Worm (Caenorhabditis elegans): ENCODE data around the gene C07G2.5.

Gene C07G2.5

DNA sequence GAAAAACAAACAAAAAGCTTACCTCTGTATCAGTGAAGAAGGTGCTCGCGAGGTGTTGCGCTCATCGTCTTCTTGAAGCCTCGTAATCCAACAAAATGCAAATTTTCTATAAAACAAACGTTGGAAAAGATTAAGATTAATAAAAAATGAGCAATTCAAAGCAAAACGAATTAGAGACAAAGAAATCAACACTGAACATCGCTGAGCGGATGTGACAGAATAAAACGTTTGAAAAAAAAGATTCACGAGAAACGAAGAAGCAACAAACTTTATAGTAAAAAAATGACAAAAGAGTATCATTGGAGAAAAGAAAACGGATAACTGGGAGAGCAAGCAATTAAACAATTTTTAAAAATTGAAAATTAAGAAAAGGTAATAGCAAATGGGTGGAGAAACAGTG, at the start of gene C07G2.5, which contains the start of gene atf-7:
Gene C07G2.5, minus strand, starts transcription at position 101 of the 400 bp plus-strand sequence.
Gene atf-7, minus strand, starts transcription at position 108 of the 400 bp plus-strand sequence.
- TF ChIP-seq W03F9.2 (tag; optimal IDR thresholded peaks at IDR 0.05), result no peak
- TF ChIP-seq him-1 (tag; optimal IDR thresholded peaks at IDR 0.05), result no peak
- TF ChIP-seq dao-5 (tag; optimal IDR thresholded peaks at IDR 0.05), result no peak

DNA sequence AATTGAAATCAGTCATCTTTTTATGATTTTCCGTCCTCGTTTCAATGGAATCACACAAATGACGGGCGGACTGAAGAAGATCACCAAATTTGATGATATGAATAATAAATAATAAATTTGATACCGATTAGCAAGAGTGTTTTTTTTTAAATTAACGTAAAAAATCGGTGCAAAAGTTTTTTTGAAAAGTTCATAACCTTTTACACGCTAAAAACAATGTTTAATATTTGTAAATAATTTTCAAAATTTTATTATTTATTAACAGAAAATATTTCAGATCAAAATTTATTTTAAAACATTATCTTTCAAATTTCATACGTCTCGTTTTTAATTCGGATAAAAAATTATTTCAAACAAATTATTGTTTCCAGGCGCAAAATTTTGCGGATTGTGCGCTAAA, 46.1 kb upstream of the C07G2.5 start, which contains the start of gene M88.3:
Gene M88.3, minus strand, starts transcription at position 101 of the 400 bp plus-strand sequence.
- TF ChIP-seq W03F9.2 (tag; optimal IDR thresholded peaks at IDR 0.05) (no peak), dao-5 (tag; optimal IDR thresholded peaks at IDR 0.05) (no peak), him-1 (tag; optimal IDR thresholded peaks at IDR 0.05) (no peak)

DNA sequence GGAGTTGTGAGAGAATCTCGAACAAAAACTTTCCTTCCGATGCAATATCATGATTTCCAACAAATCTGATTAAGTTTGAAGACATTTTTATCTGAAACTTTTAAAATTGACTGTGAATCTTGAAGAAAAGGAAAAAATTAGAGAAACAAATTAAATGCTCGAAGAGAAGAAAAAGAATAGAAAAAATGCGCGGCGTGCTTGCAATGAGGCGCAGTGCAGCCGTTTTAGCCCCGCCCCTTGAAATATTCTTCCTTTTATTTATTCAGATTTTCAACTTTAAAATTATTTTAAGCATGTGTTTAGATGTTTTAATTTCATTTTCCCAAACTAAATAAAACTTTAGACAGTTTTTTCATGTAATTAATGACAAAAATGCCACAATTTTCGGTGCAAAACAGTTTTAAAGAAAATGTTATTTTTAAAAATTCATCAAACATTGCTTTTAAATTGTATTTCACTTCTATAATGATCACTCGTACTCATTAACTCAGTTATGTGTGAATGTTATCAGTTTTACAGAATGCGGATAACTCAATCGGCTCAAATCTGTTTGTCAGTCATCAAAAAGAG, 43.6 kb upstream of the C07G2.5 start, which contains the start of the genes mrps-34 and cisd-3.1:
Gene mrps-34, minus strand, starts transcription at position 91 of the 570 bp plus-strand sequence.
Gene cisd-3.1, plus strand, starts transcription at position 520 of the 570 bp plus-strand sequence.
- no peak for TF ChIP-seq W03F9.2 (tag; optimal IDR thresholded peaks at IDR 0.05)
- TF ChIP-seq dao-5 (tag; optimal IDR thresholded peaks at IDR 0.05), result no peak
- no peak for TF ChIP-seq him-1 (tag; optimal IDR thresholded peaks at IDR 0.05)

DNA sequence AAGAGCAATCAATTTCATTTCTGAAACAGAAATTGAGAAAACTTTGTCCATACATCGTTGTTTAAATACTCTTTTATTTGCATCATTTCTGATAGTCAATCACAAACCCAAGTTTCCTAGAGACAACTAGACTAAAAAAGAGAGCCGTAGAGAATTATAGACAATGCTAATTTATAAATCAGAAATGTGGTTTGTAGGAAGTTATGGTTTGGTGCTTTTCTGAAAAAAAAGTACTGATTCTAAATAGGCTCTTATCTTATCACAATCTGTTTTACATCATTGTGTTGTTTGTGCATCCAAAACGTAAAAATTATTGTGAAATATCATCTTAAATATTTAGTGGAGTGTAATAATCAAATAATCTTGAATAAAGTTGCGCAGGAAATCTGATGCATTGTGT, 41.8 kb upstream of the C07G2.5 start, which contains the start of gene ugt-62:
Gene ugt-62, minus strand, starts transcription at position 20 of the 400 bp plus-strand sequence.
- TF ChIP-seq W03F9.2 (tag; optimal IDR thresholded peaks at IDR 0.05) (no peak), him-1 (tag; optimal IDR thresholded peaks at IDR 0.05) (no peak), dao-5 (tag; optimal IDR thresholded peaks at IDR 0.05) (no peak)

DNA sequence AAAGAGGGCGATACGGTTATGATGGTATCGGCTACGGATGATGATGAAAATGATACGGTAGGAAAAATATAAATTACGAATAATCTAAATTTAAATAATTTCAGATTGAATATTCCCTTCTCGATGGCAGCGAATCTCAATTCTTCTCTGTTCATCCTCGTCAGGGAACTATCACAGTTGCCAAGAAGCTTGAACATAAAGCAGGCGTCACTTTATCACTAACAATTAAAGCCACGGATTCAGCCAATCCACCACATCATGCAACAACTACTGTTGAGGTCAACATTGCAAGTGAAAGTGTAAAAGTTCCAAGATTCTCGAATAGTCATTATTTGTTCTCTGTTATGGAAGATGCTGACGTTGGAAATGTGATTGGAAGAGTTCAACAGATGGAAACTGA, 32.1 kb upstream of the C07G2.5 start:
- TF ChIP-seq W03F9.2 (tag; optimal IDR thresholded peaks at IDR 0.05) (no peak), dao-5 (tag; optimal IDR thresholded peaks at IDR 0.05) (no peak), him-1 (tag; optimal IDR thresholded peaks at IDR 0.05) (no peak)

DNA sequence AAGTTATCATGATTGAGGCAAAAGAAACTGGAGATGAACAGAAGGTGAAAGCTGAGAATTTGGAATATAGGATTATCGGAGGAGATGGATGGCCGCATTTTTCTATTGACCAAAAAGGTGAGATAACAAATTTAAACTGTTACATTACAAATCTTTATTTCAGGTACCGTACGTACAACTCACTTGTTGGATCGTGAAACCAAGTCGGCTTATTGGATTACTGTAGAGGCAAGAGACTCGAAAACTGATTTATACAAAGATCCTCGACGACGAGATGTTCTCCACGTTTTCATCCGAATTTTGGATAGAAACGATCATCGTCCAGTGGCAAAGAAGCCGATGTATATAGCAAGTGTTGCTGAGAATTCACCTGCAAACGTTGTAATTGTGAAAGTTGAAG, 27.2 kb upstream of the C07G2.5 start:
- no peak for TF ChIP-seq dao-5 (tag; optimal IDR thresholded peaks at IDR 0.05)
- no peak for TF ChIP-seq him-1 (tag; optimal IDR thresholded peaks at IDR 0.05)
- TF ChIP-seq W03F9.2 (tag; optimal IDR thresholded peaks at IDR 0.05), result no peak

DNA sequence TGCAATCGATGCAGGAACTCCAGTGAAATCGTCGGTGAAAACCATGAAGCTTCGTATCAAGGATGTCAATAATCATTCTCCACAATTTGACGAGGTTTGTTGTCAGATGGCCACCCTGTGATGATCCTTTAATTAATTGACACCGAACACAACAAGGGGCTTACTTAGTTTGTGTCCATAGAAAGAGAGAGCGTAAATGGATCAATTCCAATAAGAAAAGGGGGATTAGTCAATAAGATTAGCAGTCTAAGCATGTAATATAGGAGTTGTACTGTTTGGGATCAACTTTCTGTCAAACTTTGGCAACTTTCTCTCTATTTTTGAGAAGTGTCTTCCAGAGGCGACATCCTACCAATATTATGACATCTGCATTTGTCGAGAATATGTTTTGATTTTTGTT, 25.2 kb upstream of the C07G2.5 start:
- TF ChIP-seq dao-5 (tag; optimal IDR thresholded peaks at IDR 0.05), result no peak
- no peak for TF ChIP-seq W03F9.2 (tag; optimal IDR thresholded peaks at IDR 0.05)
- no peak for TF ChIP-seq him-1 (tag; optimal IDR thresholded peaks at IDR 0.05)

DNA sequence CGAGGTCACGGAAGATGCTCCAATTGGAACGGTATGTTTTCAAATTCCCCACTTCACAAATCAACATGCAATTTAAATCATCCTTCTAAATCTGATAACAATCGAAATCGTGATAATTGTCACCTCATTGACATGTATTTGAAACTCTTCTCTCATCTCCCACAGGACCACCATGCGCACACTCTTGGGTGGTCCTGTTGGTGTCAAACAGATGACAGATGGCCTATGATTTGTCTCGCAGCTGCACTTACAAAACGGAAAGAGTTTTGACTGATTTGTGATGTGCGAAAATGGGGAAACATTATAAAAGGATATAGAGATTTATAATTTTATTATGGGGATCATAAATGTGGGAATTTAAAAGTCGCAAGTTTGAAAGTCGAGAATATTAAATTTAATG, 24.6 kb upstream of the C07G2.5 start:
- TF ChIP-seq him-1 (tag; optimal IDR thresholded peaks at IDR 0.05) (no peak), W03F9.2 (tag; optimal IDR thresholded peaks at IDR 0.05) (no peak), dao-5 (tag; optimal IDR thresholded peaks at IDR 0.05) (no peak)

DNA sequence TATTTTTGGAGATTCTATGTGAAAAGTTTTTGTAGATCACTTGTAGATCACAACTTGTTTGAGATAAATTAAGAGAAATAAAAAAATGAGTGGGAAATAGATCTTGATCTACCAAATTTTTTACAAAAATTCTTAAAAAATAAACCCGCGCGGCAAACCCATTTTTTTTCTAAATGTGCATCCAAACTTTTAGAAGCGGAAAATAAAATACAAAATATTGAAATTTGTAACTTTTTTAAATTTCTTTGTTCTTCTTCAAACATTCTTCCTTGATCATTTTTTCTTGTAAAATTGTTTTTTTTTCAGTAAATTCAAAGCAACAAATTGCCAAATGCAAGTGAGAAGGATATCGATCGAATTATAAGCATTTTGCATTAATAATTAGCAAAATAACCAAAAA, 21.2 kb upstream of the C07G2.5 start, which contains the start of gene cdh-4:
Gene cdh-4, plus strand, starts transcription at position 301 of the 400 bp plus-strand sequence.
- TF ChIP-seq dao-5 (tag; optimal IDR thresholded peaks at IDR 0.05), result no peak

DNA sequence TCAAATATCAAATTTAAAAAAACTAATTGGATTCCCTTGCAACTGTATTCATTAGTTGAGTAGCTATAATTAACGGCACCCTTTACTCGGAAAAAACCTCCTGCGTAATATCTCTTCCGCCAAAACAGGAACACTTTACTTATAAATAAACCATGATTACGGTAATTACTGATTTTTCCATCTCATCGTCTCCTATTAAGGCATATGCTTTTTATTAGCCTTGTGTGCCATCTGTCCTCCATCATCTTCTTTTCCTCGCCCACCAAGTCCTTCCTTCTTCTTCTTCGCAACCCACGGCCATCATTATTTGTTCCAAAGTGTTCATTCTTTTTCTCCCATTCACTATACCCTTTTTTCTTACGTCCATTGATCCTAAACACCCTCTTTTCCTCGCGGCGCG, 20.6 kb upstream of the C07G2.5 start:
- no peak for TF ChIP-seq W03F9.2 (tag; optimal IDR thresholded peaks at IDR 0.05)
- TF ChIP-seq dao-5 (tag; optimal IDR thresholded peaks at IDR 0.05), result no peak
- no peak for TF ChIP-seq him-1 (tag; optimal IDR thresholded peaks at IDR 0.05)

DNA sequence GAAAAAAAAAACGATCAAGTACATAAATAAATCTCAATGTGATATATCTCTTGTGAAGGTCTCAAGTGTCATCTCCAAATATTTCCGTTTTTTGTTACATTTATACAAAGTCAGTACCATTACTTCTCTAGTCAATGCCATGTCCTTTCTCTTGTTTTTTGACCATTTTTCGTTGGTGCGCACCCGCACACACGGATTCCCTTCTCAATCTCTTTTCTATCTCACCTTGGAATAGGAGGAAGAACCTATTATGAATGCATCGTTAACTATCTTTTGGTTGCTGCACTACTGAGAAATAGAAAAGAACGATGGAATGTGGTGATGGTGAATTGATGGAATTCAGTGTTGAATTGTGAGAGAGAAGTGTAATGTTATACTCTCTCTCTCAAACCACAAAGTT, 18.9 kb upstream of the C07G2.5 start:
- TF ChIP-seq dao-5 (tag; optimal IDR thresholded peaks at IDR 0.05) (no peak), him-1 (tag; optimal IDR thresholded peaks at IDR 0.05) (no peak), W03F9.2 (tag; optimal IDR thresholded peaks at IDR 0.05) (no peak)

DNA sequence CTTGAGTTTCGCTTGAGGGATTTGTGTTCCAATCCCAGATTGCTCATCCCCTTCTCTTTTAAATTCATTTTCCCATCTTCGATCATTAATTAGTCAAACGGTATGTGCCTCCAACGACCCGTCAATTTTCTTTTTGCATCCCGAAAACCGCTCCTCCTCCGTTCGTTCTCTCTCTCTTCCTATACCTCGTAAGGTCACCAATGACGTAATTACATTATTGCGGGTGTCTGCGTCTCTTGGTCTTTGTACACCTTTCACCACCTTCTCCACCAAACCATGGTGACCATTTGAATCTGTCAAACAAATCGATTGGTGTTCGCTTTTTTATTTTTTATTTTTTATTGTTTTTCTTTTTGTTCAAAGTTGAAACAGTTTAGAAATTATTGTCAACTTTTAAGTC, 16.3 kb upstream of the C07G2.5 start:
- TF ChIP-seq dao-5 (tag; optimal IDR thresholded peaks at IDR 0.05) (no peak), him-1 (tag; optimal IDR thresholded peaks at IDR 0.05) (no peak), W03F9.2 (tag; optimal IDR thresholded peaks at IDR 0.05) (no peak)

DNA sequence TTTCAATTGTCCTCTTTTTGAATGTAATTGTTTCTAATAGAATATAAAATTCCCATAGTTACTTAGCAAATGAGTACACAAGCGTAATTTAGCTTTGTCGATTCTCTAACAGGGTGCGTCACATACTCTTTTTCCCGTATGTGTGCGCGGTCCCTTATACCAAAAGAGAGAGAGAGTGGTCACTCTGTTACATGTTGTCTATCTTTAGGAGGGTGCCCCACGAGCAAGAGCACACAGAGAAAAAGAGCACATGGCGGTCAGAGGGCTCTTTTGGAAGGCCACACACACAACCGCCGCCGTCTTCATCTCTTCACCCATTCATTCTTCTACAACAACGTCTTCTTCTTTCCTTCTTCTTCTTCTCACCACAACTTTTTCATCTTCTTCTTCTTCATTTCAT, 15.1 kb upstream of the C07G2.5 start:
- no peak for TF ChIP-seq W03F9.2 (tag; optimal IDR thresholded peaks at IDR 0.05)
- peak; percentile 42 for TF ChIP-seq him-1 (tag; optimal IDR thresholded peaks at IDR 0.05)
- TF ChIP-seq dao-5 (tag; optimal IDR thresholded peaks at IDR 0.05), result no peak

DNA sequence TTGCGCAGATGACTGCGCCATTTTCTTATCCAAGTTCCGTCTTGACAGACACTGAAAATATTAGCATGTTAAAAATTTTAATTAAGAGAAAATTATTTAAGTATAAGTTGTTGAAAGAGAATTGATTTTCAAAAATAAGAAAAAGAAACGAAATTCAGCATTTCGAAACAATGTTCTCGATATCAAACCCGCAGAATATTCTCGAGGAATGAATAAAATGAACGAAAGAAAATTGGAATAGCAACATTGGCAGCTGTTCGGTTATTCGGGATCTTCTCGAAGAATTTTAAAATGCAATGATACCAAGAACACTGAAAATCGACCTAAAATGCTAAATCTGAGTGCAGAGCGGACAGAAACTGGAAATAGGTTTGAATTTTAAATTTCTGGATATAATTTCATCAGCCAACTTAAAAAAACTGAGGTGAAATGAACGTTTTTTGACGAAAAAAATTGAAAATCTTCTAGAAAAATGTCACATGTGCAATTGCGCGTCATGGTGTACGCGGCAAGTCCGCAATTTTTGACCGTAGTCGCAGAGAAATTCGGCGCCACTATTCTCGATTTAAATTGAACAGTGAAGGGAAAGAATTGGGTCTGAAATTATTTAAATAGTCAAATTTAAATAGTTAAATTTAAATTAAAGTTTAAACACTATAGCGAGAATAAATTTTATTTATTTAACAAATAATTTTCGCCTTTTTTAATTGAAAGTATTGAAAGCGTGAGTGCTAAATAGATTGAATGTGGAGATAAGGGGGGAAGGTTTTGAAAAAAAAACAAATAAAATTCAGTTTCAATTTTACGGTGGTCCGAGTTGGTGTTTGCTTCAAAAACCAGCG, 9.4 kb upstream of the C07G2.5 start, which contains the start of the genes cct-5 and F25F2.1:
Gene cct-5, minus strand, starts transcription at position 51 of the 842 bp plus-strand sequence.
Gene F25F2.1, plus strand, starts transcription at position 792 of the 842 bp plus-strand sequence.
- TF ChIP-seq him-1 (tag; optimal IDR thresholded peaks at IDR 0.05), result peak; percentile 69
- TF ChIP-seq W03F9.2 (tag; optimal IDR thresholded peaks at IDR 0.05), result peak; percentile 87
- no peak for TF ChIP-seq dao-5 (tag; optimal IDR thresholded peaks at IDR 0.05)

Measured in whole organism, L4/young adult.